Worm (Caenorhabditis elegans) whole organism, L4 larva: ENCODE results near the gene nhr-133.

Source experiments
- aha-1 ChIP-seq: fragments of 150-350 bp; peaks from one replicate; lab custom pipeline; 2014; ENCODE audit warnings: missing biosample characterization, missing genetic modification characterization
- ama-1 ChIP-seq: fragments of 150-350 bp; optimal IDR thresholded peaks from 2 replicates; lab custom pipeline; 2014; ENCODE audit warnings: inconsistent platforms, mixed read lengths
- ceh-28 ChIP-seq: fragments of 150-350 bp; optimal IDR thresholded peaks from 2 replicates; lab custom pipeline; 2014; ENCODE audit warnings: missing biosample characterization, missing genetic modification reagents, missing genetic modification characterization
- ceh-44 ChIP-seq: fragments of 200-800 bp; sonication (Bioruptor generic); IDR thresholded peaks from 2 replicates; pipeline ENCODE4 v1.3.6; 2022; ENCODE audit warnings: missing genetic modification reagents, missing genetic modification characterization, missing compliant biosample characterization
- nhr-77 ChIP-seq: fragments of 150-350 bp; optimal IDR thresholded peaks from 2 replicates; lab custom pipeline; 2014; ENCODE audit warnings: missing biosample characterization, missing genetic modification characterization

- TF ChIP-seq ceh-44 (GFP tag; lab: Robert Waterston, UW) (no peak), ama-1 (lab: Kevin White, UChicago) (no peak), nhr-77 (tag; lab: Kevin White, UChicago) (no peak), ceh-28 (tag; lab: Kevin White, UChicago) (no peak), aha-1 (tag; lab: Kevin White, UChicago) (no peak)
Measured at ce11 chrV:2226903-2227302, 15.0 kb upstream of the nhr-133 start, which contains the start of gene nhr-18.
